Worm (Caenorhabditis elegans) whole organism, L1 larva: Measurements from ENCODE around the gene ZK652.8.

Source experiments
- C04F5.9 ChIP-seq: sonication (generic microtip); optimal IDR thresholded peaks from 2 replicates; lab custom pipeline; 2016; ENCODE audit warnings: missing genetic modification characterization, missing compliant biosample characterization
- C34B4.2 ChIP-seq: sonication (generic microtip); optimal IDR thresholded peaks from 2 replicates; lab custom pipeline; 2017; ENCODE audit warnings: mild to moderate bottlenecking, missing genetic modification characterization, missing compliant biosample characterization
- F16B12.6 ChIP-seq: fragments of 150-350 bp; optimal IDR thresholded peaks from 2 replicates; lab custom pipeline; 2014; ENCODE audit warnings: missing biosample characterization, missing genetic modification characterization
- alr-1 ChIP-seq: fragments of 200-800 bp; sonication (Bioruptor generic); optimal IDR thresholded peaks from 2 replicates; lab custom pipeline; 2018; ENCODE audit warnings: borderline replicate concordance, mild to moderate bottlenecking, missing genetic modification characterization, missing compliant biosample characterization
- aly-2 ChIP-seq: fragments of 150-350 bp; optimal IDR thresholded peaks from 2 replicates; lab custom pipeline; 2014; ENCODE audit warnings: missing biosample characterization, missing genetic modification characterization
- blmp-1 ChIP-seq: fragments of 150-350 bp; optimal IDR thresholded peaks from 2 replicates; lab custom pipeline; 2014; ENCODE audit warnings: missing biosample characterization, missing genetic modification characterization
- ceh-88 ChIP-seq: fragments of 200-800 bp; sonication (Bioruptor generic); IDR thresholded peaks from 2 replicates; pipeline ENCODE4 v1.3.6; 2022; ENCODE audit warnings: missing genetic modification characterization, missing compliant biosample characterization
- dpl-1 ChIP-seq, 3 experiments: fragments of 150-350 bp in 2 of 3; sonication (generic microtip) in 1 of 3; optimal IDR thresholded peaks; 2 replicates each; lab custom pipeline; 2014 to 2017; ENCODE audit warnings: missing biosample characterization in 3 of 3, missing genetic modification characterization in 3 of 3, missing genetic modification reagents in 3 of 3
- egl-27 ChIP-seq, 2 experiments: fragments of 150-350 bp in 1 of 2; sonication (generic microtip); optimal IDR thresholded peaks; 3 replicates each; lab custom pipeline; 2017 to 2018; ENCODE audit warnings: missing biosample characterization in 2 of 2, missing genetic modification characterization in 2 of 2, missing genetic modification reagents in 2 of 2
- elt-2 ChIP-seq: sonication (generic microtip); optimal IDR thresholded peaks from 2 replicates; lab custom pipeline; 2016; ENCODE audit warnings: missing genetic modification characterization, mild to moderate bottlenecking, inconsistent platforms, missing compliant biosample characterization, missing genetic modification reagents
- ets-5 ChIP-seq: fragments of 200-800 bp; sonication (Bioruptor generic); IDR thresholded peaks from 2 replicates; pipeline ENCODE4 v1.3.6; 2022; ENCODE audit warnings: missing genetic modification characterization, missing compliant biosample characterization
- fkh-10 ChIP-seq: sonication (generic microtip); optimal IDR thresholded peaks from 2 replicates; lab custom pipeline; 2017; ENCODE audit warnings: missing biosample characterization, missing genetic modification reagents, missing genetic modification characterization
- fkh-8 ChIP-seq: sonication (generic microtip); optimal IDR thresholded peaks from 2 replicates; lab custom pipeline; 2016; ENCODE audit warnings: mild to moderate bottlenecking, missing genetic modification characterization, missing compliant biosample characterization
- grh-1 ChIP-seq: fragments of 200-800 bp; sonication (Bioruptor generic); IDR thresholded peaks from 2 replicates; pipeline ENCODE4 v1.3.6; 2022; ENCODE audit warnings: missing genetic modification reagents, missing genetic modification characterization, missing compliant biosample characterization
- jun-1 ChIP-seq: fragments of 150-350 bp; optimal IDR thresholded peaks from 2 replicates; lab custom pipeline; 2014; ENCODE audit warnings: missing biosample characterization, missing genetic modification reagents, missing genetic modification characterization
- lin-13 ChIP-seq: fragments of 150-350 bp; optimal IDR thresholded peaks from 2 replicates; lab custom pipeline; 2014; ENCODE audit warnings: missing biosample characterization, missing genetic modification reagents, missing genetic modification characterization
- lin-14 ChIP-seq: fragments of 200-800 bp; sonication (Bioruptor generic); optimal IDR thresholded peaks from 2 replicates; lab custom pipeline; 2018; ENCODE audit warnings: mild to moderate bottlenecking, missing genetic modification characterization, moderate library complexity, missing compliant biosample characterization
- lin-15B ChIP-seq: fragments of 150-350 bp; sonication (generic microtip); optimal IDR thresholded peaks from 3 replicates; lab custom pipeline; 2014; ENCODE audit warnings: missing biosample characterization, missing genetic modification characterization
- lin-39 ChIP-seq: fragments of 150-350 bp; optimal IDR thresholded peaks from 2 replicates; lab custom pipeline; 2014; ENCODE audit warnings: missing biosample characterization, missing genetic modification reagents, missing genetic modification characterization
- lir-3 ChIP-seq: sonication (generic microtip); optimal IDR thresholded peaks from 2 replicates; lab custom pipeline; 2016; ENCODE audit warnings: mild to moderate bottlenecking, missing genetic modification characterization, moderate library complexity, missing compliant biosample characterization; ENCODE audit not compliant: poor library complexity
- lsy-2 ChIP-seq, 2 experiments: fragments of 150-350 bp; optimal IDR thresholded peaks; 2 replicates each; lab custom pipeline; 2014; ENCODE audit warnings: missing biosample characterization in 2 of 2, missing genetic modification characterization in 2 of 2
- mdl-1 ChIP-seq, 2 experiments: fragments of 150-350 bp; optimal IDR thresholded peaks; 2 replicates each; lab custom pipeline; 2014 to 2017; ENCODE audit warnings: missing biosample characterization in 2 of 2, missing genetic modification characterization in 2 of 2, inconsistent platforms in 1 of 2
- nhr-11 ChIP-seq: fragments of 150-350 bp; optimal IDR thresholded peaks from 2 replicates; lab custom pipeline; 2014; ENCODE audit warnings: missing biosample characterization, missing genetic modification characterization
- nhr-28 ChIP-seq: fragments of 150-350 bp; optimal IDR thresholded peaks from 2 replicates; lab custom pipeline; 2014; ENCODE audit warnings: missing biosample characterization, missing genetic modification characterization
- nhr-71 ChIP-seq: sonication (generic microtip); optimal IDR thresholded peaks from 2 replicates; lab custom pipeline; 2016; ENCODE audit warnings: mild to moderate bottlenecking, missing genetic modification characterization, moderate library complexity, missing compliant biosample characterization
- nhr-84 ChIP-seq: sonication (generic microtip); optimal IDR thresholded peaks from 2 replicates; lab custom pipeline; 2017; ENCODE audit warnings: missing biosample characterization, missing genetic modification characterization
- nhr-85 ChIP-seq: sonication (generic microtip); peaks from one replicate; lab custom pipeline; 2016; ENCODE audit warnings: missing genetic modification characterization, inconsistent platforms, missing compliant biosample characterization
- nhr-90 ChIP-seq: sonication (generic microtip); optimal IDR thresholded peaks from 2 replicates; lab custom pipeline; 2016; ENCODE audit warnings: mild to moderate bottlenecking, missing genetic modification characterization, missing compliant biosample characterization; ENCODE audit not compliant: poor library complexity
- pag-3 ChIP-seq: sonication (generic microtip); optimal IDR thresholded peaks from 2 replicates; lab custom pipeline; 2017; ENCODE audit warnings: missing genetic modification characterization, mild to moderate bottlenecking, missing compliant biosample characterization, antibody characterized with exemption, borderline replicate concordance; ENCODE audit not compliant: insufficient read depth
- pax-3 ChIP-seq: fragments of 200-800 bp; sonication (Bioruptor generic); optimal IDR thresholded peaks from 2 replicates; lab custom pipeline; 2018; ENCODE audit warnings: mild to moderate bottlenecking, missing genetic modification characterization, moderate library complexity, missing compliant biosample characterization
- pqm-1 ChIP-seq: sonication (generic microtip); optimal IDR thresholded peaks from 3 replicates; lab custom pipeline; 2017; ENCODE audit warnings: missing biosample characterization, missing genetic modification characterization
- rnt-1 ChIP-seq: sonication (generic microtip); optimal IDR thresholded peaks from 2 replicates; lab custom pipeline; 2016; ENCODE audit warnings: mild to moderate bottlenecking, missing genetic modification characterization, moderate library complexity, missing compliant biosample characterization
- snpc-4 ChIP-seq: fragments of 150-350 bp; optimal IDR thresholded peaks from 2 replicates; lab custom pipeline; 2014; ENCODE audit warnings: missing biosample characterization, missing genetic modification characterization
- snu-23 ChIP-seq: sonication (generic microtip); optimal IDR thresholded peaks from 2 replicates; lab custom pipeline; 2016; ENCODE audit warnings: missing genetic modification characterization, missing compliant biosample characterization
- tbx-2 ChIP-seq: sonication (generic microtip); optimal IDR thresholded peaks from 2 replicates; lab custom pipeline; 2016; ENCODE audit warnings: missing genetic modification characterization, missing compliant biosample characterization
- unc-30 ChIP-seq: sonication (generic microtip); optimal IDR thresholded peaks from 2 replicates; lab custom pipeline; 2017; ENCODE audit warnings: missing biosample characterization, missing genetic modification characterization
- unc-62 ChIP-seq: fragments of 150-350 bp; optimal IDR thresholded peaks from 2 replicates; lab custom pipeline; 2014; ENCODE audit warnings: missing biosample characterization, missing genetic modification reagents, missing genetic modification characterization
- unc-86 ChIP-seq: sonication (generic microtip); optimal IDR thresholded peaks from 2 replicates; lab custom pipeline; 2016; ENCODE audit warnings: missing genetic modification characterization, missing compliant biosample characterization
- xbp-1 ChIP-seq: sonication (generic microtip); optimal IDR thresholded peaks from 2 replicates; lab custom pipeline; 2016; ENCODE audit warnings: missing genetic modification characterization, missing compliant biosample characterization
- zip-4 ChIP-seq: fragments of 200-800 bp; sonication (Bioruptor generic); optimal IDR thresholded peaks from 2 replicates; lab custom pipeline; 2018; ENCODE audit warnings: mild to moderate bottlenecking, missing genetic modification characterization, moderate library complexity, missing compliant biosample characterization
- ztf-11 ChIP-seq, 2 experiments: sonication (generic microtip); optimal IDR thresholded peaks; 2 replicates each; lab custom pipeline; 2016 to 2017; ENCODE audit warnings: missing genetic modification characterization in 2 of 2, missing biosample characterization in 1 of 2, missing compliant biosample characterization in 1 of 2
- ztf-4 ChIP-seq: fragments of 150-350 bp; optimal IDR thresholded peaks from 2 replicates; lab custom pipeline; 2014; ENCODE audit warnings: missing biosample characterization, missing genetic modification characterization

Gene ZK652.8

DNA sequence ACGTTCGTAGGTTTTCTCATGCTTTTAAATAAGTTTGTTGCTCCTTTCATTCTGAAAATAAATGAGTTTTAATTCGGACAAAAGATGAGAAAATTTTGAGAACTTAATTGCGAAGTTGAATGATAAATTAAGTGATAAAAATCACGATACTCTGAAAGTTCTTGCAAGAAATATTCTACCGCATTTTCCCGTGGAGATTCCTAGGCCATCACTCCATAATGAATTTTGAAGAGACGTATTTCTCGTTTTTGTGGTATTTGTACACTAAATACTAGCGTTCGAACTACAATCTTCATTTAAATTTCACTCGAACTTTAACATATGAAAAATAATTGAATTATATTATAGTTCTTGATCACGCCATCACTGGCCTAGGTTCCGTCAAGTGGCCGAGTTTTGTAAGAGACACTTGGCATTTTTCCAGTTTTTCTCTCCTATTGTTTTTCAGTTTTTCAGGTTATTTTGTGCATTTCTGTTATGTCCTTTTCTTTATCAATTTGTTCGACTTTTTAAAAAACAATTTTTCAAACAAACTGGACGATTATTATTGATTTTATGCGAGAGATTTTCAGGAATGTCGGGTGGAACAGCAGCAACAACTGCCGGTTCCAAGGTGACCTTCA, 15.1 kb upstream of the ZK652.8 start, which contains the start of the genes coq-5 and ufm-1 (continued):
- no peak for TF ChIP-seq lin-15B (tag; lab: Kevin White, UChicago)
- TF ChIP-seq, all 84 proteins: peak for 27

DNA sequence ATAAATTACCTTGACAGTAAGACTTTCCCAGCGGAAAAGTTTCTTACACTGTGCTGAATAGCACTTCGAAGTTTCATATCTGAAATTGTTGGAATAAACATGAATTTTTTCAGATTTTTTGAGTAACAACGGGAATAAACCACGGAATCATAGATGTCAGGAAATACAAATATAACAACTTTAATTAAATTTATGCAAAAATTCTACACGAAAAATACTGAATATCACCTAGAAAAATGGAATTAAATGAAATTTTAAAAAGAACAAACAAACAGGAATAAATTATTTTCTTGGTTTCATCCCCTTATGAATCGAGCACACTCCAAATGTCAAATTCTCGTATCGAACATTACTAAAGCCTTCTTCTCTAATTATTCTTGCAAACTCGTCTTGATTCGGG, 13.7 kb upstream of the ZK652.8 start, which contains the start of gene tag-307:
Gene tag-307, minus strand, starts transcription at position 101 of the 400 bp plus-strand sequence.
- TF ChIP-seq pag-3 (tag; lab: Kevin White, UChicago) (no peak), ztf-11 (tag; optimal IDR thresholded peaks at IDR 0.05; lab: Kevin White, UChicago) (no peak), unc-62 (no peak), egl-27 (tag; optimal IDR thresholded peaks at IDR 0.05; lab: Kevin White, UChicago) (no peak), nhr-28 (tag; lab: Kevin White, UChicago) (no peak), C04F5.9 (tag; lab: Kevin White, UChicago) (no peak), fkh-8 (no peak)

DNA sequence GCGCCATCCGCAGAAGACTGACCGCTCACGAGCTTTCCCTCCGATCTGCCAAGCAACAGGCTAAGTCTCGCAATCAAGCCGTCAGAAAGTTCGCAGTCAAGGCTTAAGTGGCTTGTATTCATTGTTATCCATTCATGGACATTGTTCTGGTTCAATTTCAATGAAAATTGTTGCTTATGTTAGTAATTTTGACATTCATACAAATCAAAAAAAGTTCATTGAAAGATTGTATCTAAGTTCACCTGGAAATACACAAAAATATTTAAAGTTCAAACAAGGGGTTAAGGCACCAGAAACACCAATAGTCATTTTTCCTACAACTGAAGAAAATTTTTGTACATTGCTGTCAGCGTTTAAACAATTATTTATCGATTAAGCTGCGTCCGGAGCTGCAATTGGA, 12.0 kb upstream of the ZK652.8 start:
- TF ChIP-seq pqm-1 (tag; lab: Kevin White, UChicago) (no peak), elt-2 (tag; lab: Kevin White, UChicago) (no peak), grh-1 (no peak), C34B4.2 (tag; lab: Kevin White, UChicago) (no peak), nhr-28 (tag; lab: Kevin White, UChicago) (no peak), nhr-85 (peak; percentile 66)
- TF ChIP-seq, all 84 proteins: peak for 1

DNA sequence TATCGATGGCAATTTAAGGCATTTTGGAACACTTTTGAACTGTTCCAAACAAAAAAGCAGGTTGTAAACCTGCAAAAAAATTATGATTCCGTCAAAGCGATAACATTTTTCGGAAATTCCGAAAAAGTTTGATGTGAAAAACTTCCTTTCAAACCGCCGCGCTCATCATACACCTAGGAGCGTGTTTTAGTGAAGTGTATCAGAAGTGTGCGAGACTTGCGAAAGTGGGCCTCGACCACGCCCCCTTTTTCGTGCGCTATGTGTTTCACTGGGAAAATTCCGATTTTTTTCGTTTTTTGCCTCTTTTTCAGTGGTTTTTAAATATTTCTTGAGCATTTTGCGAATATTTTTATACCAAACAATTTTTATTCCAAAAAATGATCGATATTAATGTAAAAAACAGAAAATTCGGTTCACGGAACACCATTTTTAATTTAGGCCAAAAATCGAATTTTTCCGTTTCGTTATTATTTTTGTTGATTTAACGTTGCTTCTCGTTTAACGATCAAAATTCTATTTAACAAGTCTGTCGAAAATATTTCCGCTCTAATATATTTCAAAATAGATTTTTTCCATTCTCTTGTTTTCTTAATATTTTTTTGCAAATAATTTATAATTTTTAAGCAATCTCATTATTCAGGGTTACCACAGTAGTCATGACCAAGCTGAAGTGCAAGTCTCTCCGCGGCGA, 11.2 kb upstream of the ZK652.8 start, which contains the start of gene rpl-35:
Gene rpl-35, plus strand, starts transcription at position 641 of the 691 bp plus-strand sequence.
- TF ChIP-seq nhr-90 (tag; lab: Kevin White, UChicago): peak; percentile 100
- peak; percentile 93 for TF ChIP-seq snpc-4 (tag; lab: Kevin White, UChicago)
- TF ChIP-seq ztf-11 (tag; optimal IDR thresholded peaks at IDR 0.05; lab: Kevin White, UChicago): peak in 1 of 2 experiments; percentile 99
- TF ChIP-seq zip-4 (GFP tag; lab: Kevin White, UChicago): peak; percentile 98
- peak; percentile 95 for TF ChIP-seq nhr-84
- TF ChIP-seq snu-23 (GFP tag; lab: Kevin White, UChicago): peak; percentile 100
- TF ChIP-seq elt-2 (tag; lab: Kevin White, UChicago): peak; percentile 98
- peak; percentile 66 for TF ChIP-seq unc-30 (tag; lab: Kevin White, UChicago)
- peak; percentile 99 for TF ChIP-seq pax-3 (tag; lab: Kevin White, UChicago)
- TF ChIP-seq nhr-11 (tag; lab: Kevin White, UChicago): peak; percentile 98
- peak; percentile 98 for TF ChIP-seq lir-3 (tag; lab: Kevin White, UChicago)
- TF ChIP-seq lin-39 (tag; lab: Kevin White, UChicago): peak; percentile 98
- TF ChIP-seq jun-1 (tag; lab: Kevin White, UChicago): peak; percentile 99
- TF ChIP-seq unc-86 (tag; lab: Kevin White, UChicago): peak; percentile 100
- TF ChIP-seq grh-1: peak; percentile 100
- peak; percentile 89 for TF ChIP-seq F16B12.6 (tag; lab: Kevin White, UChicago)
- TF ChIP-seq nhr-71: peak; percentile 100
- TF ChIP-seq lin-14 (GFP tag; lab: Kevin White, UChicago): peak; percentile 100
- TF ChIP-seq blmp-1 (tag; lab: Kevin White, UChicago): peak; percentile 95
- TF ChIP-seq ztf-4: peak; percentile 100
- peak; percentile 99 for TF ChIP-seq ceh-88 (GFP tag; lab: Robert Waterston, UW)
- peak; percentile 99 for TF ChIP-seq fkh-10
- TF ChIP-seq lsy-2 (tag; optimal IDR thresholded peaks at IDR 0.05; lab: Kevin White, UChicago): peak; percentile 98 to 99
- TF ChIP-seq ets-5 (GFP tag; lab: Robert Waterston, UW): peak; percentile 88; the same call in 1 of the 2 replicates
- peak; percentile 99 for TF ChIP-seq aly-2 (tag; lab: Kevin White, UChicago)
- peak; percentile 100 for TF ChIP-seq tbx-2 (tag; lab: Kevin White, UChicago)
- peak; percentile 100 for TF ChIP-seq rnt-1 (tag; lab: Kevin White, UChicago)
- peak; percentile 100 for TF ChIP-seq dpl-1 (GFP tag; optimal IDR thresholded peaks at IDR 0.05; lab: Kevin White, UChicago)
- TF ChIP-seq alr-1 (tag; lab: Kevin White, UChicago): no peak
- peak; percentile 3 to 98 for TF ChIP-seq mdl-1 (tag; optimal IDR thresholded peaks at IDR 0.05; lab: Kevin White, UChicago)
- TF ChIP-seq pqm-1 (tag; lab: Kevin White, UChicago): peak; percentile 71
- peak; percentile 100 for TF ChIP-seq lin-13 (GFP tag; lab: Kevin White, UChicago)
- TF ChIP-seq pag-3 (tag; lab: Kevin White, UChicago): peak; percentile 53
- peak; percentile 99 for TF ChIP-seq xbp-1 (tag; lab: Kevin White, UChicago)
- peak; percentile 98 for TF ChIP-seq C34B4.2 (tag; lab: Kevin White, UChicago)
